Fruit fly (Drosophila melanogaster) whole organism: Measurements from ENCODE around the gene CG33543.

Experiments used
- CG8478 ChIP-seq: fragments of >200 bp; optimal IDR thresholded peaks from 2 replicates; lab custom pipeline; 2018; ENCODE audit warnings: inconsistent platforms
- Dll ChIP-seq: fragments of >200 bp; optimal IDR thresholded peaks from 2 replicates; lab custom pipeline; 2017
- EcR ChIP-seq, 2 experiments: fragments of >200 bp; optimal IDR thresholded peaks; 2 replicates each; lab custom pipeline; 2017; ENCODE audit warnings: missing biosample characterization in 2 of 2, missing genetic modification characterization in 2 of 2, missing genetic modification reagents in 2 of 2
- pan ChIP-seq: fragments of >200 bp; optimal IDR thresholded peaks from 2 replicates; lab custom pipeline; 2017
- psq ChIP-seq: fragments of >200 bp; optimal IDR thresholded peaks from 2 replicates; lab custom pipeline; 2017
- usp ChIP-seq: fragments of >200 bp; optimal IDR thresholded peaks from 2 replicates; lab custom pipeline; 2017; ENCODE audit warnings: missing biosample characterization, missing genetic modification characterization, mixed read lengths

DNA sequence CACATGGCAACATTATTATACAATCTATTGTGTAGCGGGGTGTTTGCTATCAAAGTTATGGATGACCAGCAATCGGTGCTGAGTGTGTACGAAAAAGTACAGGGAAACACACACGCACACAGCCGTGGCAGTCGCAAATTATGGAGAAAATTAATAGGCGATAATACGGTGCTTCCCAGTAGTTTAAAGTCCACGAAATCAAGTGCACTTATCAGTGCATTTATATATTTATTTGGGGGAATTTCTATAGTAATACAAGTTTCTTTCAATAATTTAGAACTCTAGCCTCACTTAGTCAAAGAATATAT is 32.8 kb upstream of the CG33543 start:
- no peak for TF ChIP-seq pan (lab: Kevin White, UChicago)
- no peak for TF ChIP-seq Dll (lab: Kevin White, UChicago)
- TF ChIP-seq usp (GFP tag; lab: Kevin White, UChicago): no peak
- TF ChIP-seq CG8478: no peak
- TF ChIP-seq psq: no peak
- no peak for TF ChIP-seq EcR (GFP tag; optimal IDR thresholded peaks at IDR 0.05; lab: Kevin White, UChicago)
